Worm (Caenorhabditis elegans) whole organism, L3 larva: ENCODE measurements around the gene stc-1.

ENCODE experiments used
- R02D3.7 ChIP-seq: fragments of 150-350 bp; optimal IDR thresholded peaks from 2 replicates; lab custom pipeline; 2014; ENCODE audit warnings: missing biosample characterization, missing genetic modification characterization
- ZK546.5 ChIP-seq: sonication (generic microtip); optimal IDR thresholded peaks from 2 replicates; lab custom pipeline; 2017; ENCODE audit warnings: missing biosample characterization, missing genetic modification characterization
- aly-2 ChIP-seq: fragments of 150-350 bp; optimal IDR thresholded peaks from 2 replicates; lab custom pipeline; 2014; ENCODE audit warnings: missing biosample characterization, missing genetic modification characterization
- ama-1 ChIP-seq: fragments of 150-350 bp; optimal IDR thresholded peaks from 2 replicates; lab custom pipeline; 2018
- ceh-16 ChIP-seq: sonication (generic microtip); optimal IDR thresholded peaks from 2 replicates; lab custom pipeline; 2017; ENCODE audit warnings: missing biosample characterization, missing genetic modification characterization
- ceh-28 ChIP-seq: fragments of 150-350 bp; optimal IDR thresholded peaks from 2 replicates; lab custom pipeline; 2014; ENCODE audit warnings: missing biosample characterization, missing genetic modification reagents, missing genetic modification characterization
- ceh-82 ChIP-seq: fragments of 150-350 bp; optimal IDR thresholded peaks from 2 replicates; lab custom pipeline; 2014; ENCODE audit warnings: missing biosample characterization, missing genetic modification characterization
- ceh-9 ChIP-seq: sonication (generic microtip); optimal IDR thresholded peaks from 2 replicates; lab custom pipeline; 2018; ENCODE audit warnings: missing biosample characterization, missing genetic modification characterization
- egl-5 ChIP-seq: fragments of 150-350 bp; optimal IDR thresholded peaks from 2 replicates; lab custom pipeline; 2017; ENCODE audit warnings: missing biosample characterization, missing genetic modification reagents, missing genetic modification characterization, inconsistent platforms
- elt-3 ChIP-seq, 3 experiments: fragments of 150-350 bp in 1 of 3; sonication (generic microtip) in 2 of 3; optimal IDR thresholded peaks; 2 replicates in 2 of 3; 4 replicates in 1 of 3; lab custom pipeline; 2014 to 2017; ENCODE audit warnings: missing biosample characterization in 3 of 3, missing genetic modification characterization in 3 of 3
- eor-1 ChIP-seq, 2 experiments: fragments of 150-350 bp; optimal IDR thresholded peaks; 2 replicates each; lab custom pipeline; 2014 to 2018; ENCODE audit warnings: missing biosample characterization in 2 of 2, missing genetic modification characterization in 2 of 2
- fkh-10 ChIP-seq: sonication (generic microtip); optimal IDR thresholded peaks from 2 replicates; lab custom pipeline; 2017; ENCODE audit warnings: missing biosample characterization, missing genetic modification reagents, missing genetic modification characterization
- fkh-2 ChIP-seq: fragments of 150-350 bp; optimal IDR thresholded peaks from 2 replicates; lab custom pipeline; 2014; ENCODE audit warnings: missing biosample characterization, missing genetic modification reagents, missing genetic modification characterization
- hmg-11 ChIP-seq: sonication (generic microtip); optimal IDR thresholded peaks from 2 replicates; lab custom pipeline; 2016; ENCODE audit warnings: missing genetic modification characterization, missing compliant biosample characterization
- lin-15B ChIP-seq: fragments of 150-350 bp; optimal IDR thresholded peaks from 2 replicates; lab custom pipeline; 2014; ENCODE audit warnings: missing biosample characterization, missing genetic modification characterization
- lin-39 ChIP-seq: fragments of 150-350 bp; optimal IDR thresholded peaks from 2 replicates; lab custom pipeline; 2018; ENCODE audit warnings: missing biosample characterization, missing genetic modification reagents, missing genetic modification characterization
- lsy-12 ChIP-seq: sonication (generic microtip); optimal IDR thresholded peaks from 2 replicates; lab custom pipeline; 2016; ENCODE audit warnings: mild to moderate bottlenecking, missing genetic modification characterization, missing compliant biosample characterization
- mdl-1 ChIP-seq: fragments of 150-350 bp; optimal IDR thresholded peaks from 2 replicates; lab custom pipeline; 2014; ENCODE audit warnings: missing biosample characterization, missing genetic modification characterization
- mml-1 ChIP-seq: fragments of 150-350 bp; sonication (generic microtip); optimal IDR thresholded peaks from 3 replicates; lab custom pipeline; 2014; ENCODE audit warnings: missing biosample characterization, missing genetic modification characterization
- nfya-1 ChIP-seq: sonication (generic microtip); optimal IDR thresholded peaks from 2 replicates; lab custom pipeline; 2017; ENCODE audit warnings: missing genetic modification characterization, mild to moderate bottlenecking, missing compliant biosample characterization, antibody characterized with exemption, moderate library complexity; ENCODE audit not compliant: insufficient read depth
- nhr-11 ChIP-seq: fragments of 150-350 bp; optimal IDR thresholded peaks from 2 replicates; lab custom pipeline; 2014; ENCODE audit warnings: missing biosample characterization, missing genetic modification characterization
- nhr-12 ChIP-seq: fragments of 150-350 bp; optimal IDR thresholded peaks from 2 replicates; lab custom pipeline; 2014; ENCODE audit warnings: missing biosample characterization, missing genetic modification characterization
- nhr-23 ChIP-seq: fragments of 150-350 bp; optimal IDR thresholded peaks from 2 replicates; lab custom pipeline; 2014; ENCODE audit warnings: missing biosample characterization, missing genetic modification reagents, missing genetic modification characterization
- nhr-25 ChIP-seq: sonication (generic microtip); optimal IDR thresholded peaks from 2 replicates; lab custom pipeline; 2017; ENCODE audit warnings: missing biosample characterization, missing genetic modification characterization
- nhr-28 ChIP-seq: fragments of 150-350 bp; optimal IDR thresholded peaks from 2 replicates; lab custom pipeline; 2014; ENCODE audit warnings: missing biosample characterization, missing genetic modification characterization
- nhr-67 ChIP-seq: fragments of 150-350 bp; optimal IDR thresholded peaks from 2 replicates; lab custom pipeline; 2014; ENCODE audit warnings: missing biosample characterization, missing genetic modification characterization
- nhr-76 ChIP-seq: fragments of 150-350 bp; sonication (generic microtip); optimal IDR thresholded peaks from 5 replicates; lab custom pipeline; 2014; ENCODE audit warnings: missing biosample characterization, missing genetic modification characterization
- pha-4 ChIP-seq: fragments of 150-350 bp; optimal IDR thresholded peaks from 2 replicates; lab custom pipeline; 2014; ENCODE audit warnings: missing biosample characterization, missing genetic modification reagents, missing genetic modification characterization
- pqm-1 ChIP-seq: fragments of 150-350 bp; optimal IDR thresholded peaks from 2 replicates; lab custom pipeline; 2017; ENCODE audit warnings: missing biosample characterization, missing genetic modification characterization, inconsistent platforms
- sea-2 ChIP-seq: fragments of 150-350 bp; sonication (generic microtip); optimal IDR thresholded peaks from 4 replicates; lab custom pipeline; 2014; ENCODE audit warnings: missing biosample characterization, missing genetic modification reagents, missing genetic modification characterization
- skn-1 ChIP-seq: fragments of 150-350 bp; optimal IDR thresholded peaks from 2 replicates; lab custom pipeline; 2014; ENCODE audit warnings: missing biosample characterization, missing genetic modification characterization
- tbx-2 ChIP-seq: sonication (generic microtip); optimal IDR thresholded peaks from 2 replicates; lab custom pipeline; 2016; ENCODE audit warnings: mild to moderate bottlenecking, missing genetic modification characterization, missing compliant biosample characterization
- unc-62 ChIP-seq: fragments of 150-350 bp; sonication (generic microtip); optimal IDR thresholded peaks from 4 replicates; lab custom pipeline; 2014; ENCODE audit warnings: missing biosample characterization, missing genetic modification reagents, missing genetic modification characterization
- zag-1 ChIP-seq: fragments of 150-350 bp; optimal IDR thresholded peaks from 2 replicates; lab custom pipeline; 2014; ENCODE audit warnings: missing biosample characterization, missing genetic modification characterization
- ztf-11 ChIP-seq: fragments of 150-350 bp; optimal IDR thresholded peaks from 2 replicates; lab custom pipeline; 2014; ENCODE audit warnings: missing biosample characterization, missing genetic modification characterization

Gene stc-1

ce11 chrII:8593840-8594625 lies 28.1 kb upstream of the stc-1 start, which contains the start of gene aptf-3:
TSS of gene aptf-3 (plus strand) at chrII:8594190.
- TF ChIP-seq lin-39 (tag; lab: Kevin White, UChicago) (no peak), fkh-10 (GFP tag; lab: Kevin White, UChicago) (no peak), nhr-12 (tag; lab: Kevin White, UChicago) (no peak), skn-1 (tag; lab: Kevin White, UChicago) (no peak), nhr-25 (tag; lab: Kevin White, UChicago) (no peak), elt-3 (tag; optimal IDR thresholded peaks at IDR 0.05; lab: Kevin White, UChicago) (no peak), nhr-67 (no peak), fkh-2 (tag; lab: Kevin White, UChicago) (no peak), pha-4 (tag; lab: Kevin White, UChicago) (no peak), ceh-16 (no peak), ama-1 (lab: Kevin White, UChicago) (no peak)

ce11 chrII:8590684-8591083 lies 24.7 kb upstream of the stc-1 start, which contains the start of gene aptf-4:
TSS of gene aptf-4 (plus strand) at chrII:8590984.
- TF ChIP-seq sea-2 (GFP tag; lab: Kevin White, UChicago) (no peak), aly-2 (tag; lab: Kevin White, UChicago) (no peak), ceh-9 (tag; lab: Kevin White, UChicago) (no peak), tbx-2 (no peak), nhr-76 (no peak), pqm-1 (tag; lab: Kevin White, UChicago) (no peak), R02D3.7 (tag; lab: Kevin White, UChicago) (no peak), eor-1 (tag; optimal IDR thresholded peaks at IDR 0.05; lab: Kevin White, UChicago) (no peak), nhr-11 (tag; lab: Kevin White, UChicago) (no peak), mml-1 (tag; lab: Kevin White, UChicago) (no peak), nhr-12 (tag; lab: Kevin White, UChicago) (no peak), lsy-12 (no peak)

ce11 chrII:8589227-8589626 lies 23.3 kb upstream of the stc-1 start:
- TF ChIP-seq mdl-1 (tag; lab: Kevin White, UChicago) (no peak), fkh-10 (GFP tag; lab: Kevin White, UChicago) (peak; percentile 47), R02D3.7 (tag; lab: Kevin White, UChicago) (no peak), lin-15B (tag; lab: Kevin White, UChicago) (no peak), ama-1 (lab: Kevin White, UChicago) (no peak), lin-39 (tag; lab: Kevin White, UChicago) (no peak), ceh-82 (tag; lab: Kevin White, UChicago) (no peak), fkh-2 (tag; lab: Kevin White, UChicago) (no peak), zag-1 (tag; lab: Kevin White, UChicago) (no peak), aly-2 (tag; lab: Kevin White, UChicago) (no peak), pha-4 (tag; lab: Kevin White, UChicago) (no peak), skn-1 (tag; lab: Kevin White, UChicago) (no peak), ceh-9 (tag; lab: Kevin White, UChicago) (no peak), nhr-28 (tag; lab: Kevin White, UChicago) (no peak), ztf-11 (tag; lab: Kevin White, UChicago) (no peak), ceh-28 (no peak), nfya-1 (peak; percentile 30), elt-3 (tag; optimal IDR thresholded peaks at IDR 0.05; lab: Kevin White, UChicago) (no peak)

ce11 chrII:8588442-8588841 lies 22.5 kb upstream of the stc-1 start:
- TF ChIP-seq unc-62 (no peak), eor-1 (tag; optimal IDR thresholded peaks at IDR 0.05; lab: Kevin White, UChicago) (no peak), pqm-1 (tag; lab: Kevin White, UChicago) (no peak), skn-1 (tag; lab: Kevin White, UChicago) (no peak), elt-3 (tag; optimal IDR thresholded peaks at IDR 0.05; lab: Kevin White, UChicago) (no peak), zag-1 (tag; lab: Kevin White, UChicago) (no peak), egl-5 (tag; lab: Kevin White, UChicago) (no peak), nhr-23 (tag; lab: Kevin White, UChicago) (no peak), ZK546.5 (no peak), aly-2 (tag; lab: Kevin White, UChicago) (no peak), lin-39 (tag; lab: Kevin White, UChicago) (no peak), nhr-25 (tag; lab: Kevin White, UChicago) (no peak), hmg-11 (no peak)
